Fruit fly (Drosophila melanogaster): Measurements from ENCODE around the gene HIP.

HIP gene

dm6 chrX:3775822-3776668 lies 22.9 kb upstream of the HIP start (continued):
- TF ChIP-seq tx (GFP tag; optimal IDR thresholded peaks at IDR 0.05) (no peak), CG3065 (GFP tag; optimal IDR thresholded peaks at IDR 0.05) (no peak), CG7357 (GFP tag; IDR thresholded peaks at IDR 0.05) (no peak), ATbp (GFP tag; optimal IDR thresholded peaks at IDR 0.05) (no peak), dan (GFP tag; IDR thresholded peaks at IDR 0.05) (no peak), CG14710 (tag; optimal IDR thresholded peaks at IDR 0.05) (peak; percentile 11), CG8089 (GFP tag; optimal IDR thresholded peaks at IDR 0.05) (no peak), CG7928 (GFP tag; optimal IDR thresholded peaks at IDR 0.05) (no peak), chm (GFP tag; IDR thresholded peaks at IDR 0.05) (no peak), ranshi (GFP tag; IDR thresholded peaks at IDR 0.05) (no peak), pho (GFP tag; optimal IDR thresholded peaks at IDR 0.05) (no peak), Sin3A (optimal IDR thresholded peaks at IDR 0.05) (no peak), danr (GFP tag; IDR thresholded peaks at IDR 0.05) (no peak), YL-1 (GFP tag; optimal IDR thresholded peaks at IDR 0.05) (peak; percentile 30), pan (optimal IDR thresholded peaks at IDR 0.05) (no peak), pan (GFP tag; optimal IDR thresholded peaks at IDR 0.05 in 1 of 2, IDR thresholded peaks at IDR 0.05 in 1 of 2) (no peak), crp (GFP tag; optimal IDR thresholded peaks at IDR 0.05) (peak; percentile 51 to 84), CG3838 (GFP tag; optimal IDR thresholded peaks at IDR 0.05) (no peak), az2 (GFP tag; optimal IDR thresholded peaks at IDR 0.05) (no peak), CG9797 (GFP tag; optimal IDR thresholded peaks at IDR 0.05) (no peak), CG10565 (GFP tag; optimal IDR thresholded peaks at IDR 0.05) (no peak), fd64A (GFP tag; optimal IDR thresholded peaks at IDR 0.05) (no peak), knrl (GFP tag; IDR thresholded peaks at IDR 0.05; ENCODE audit: partially characterized antibody) (no peak), prd (optimal IDR thresholded peaks at IDR 0.05) (no peak), prd (GFP tag; IDR thresholded peaks at IDR 0.05) (no peak), jumu (GFP tag; optimal IDR thresholded peaks at IDR 0.05) (no peak), sd (tag; optimal IDR thresholded peaks at IDR 0.05) (peak; percentile 20), gro (GFP tag; optimal IDR thresholded peaks at IDR 0.05) (no peak), Dp (GFP tag; optimal IDR thresholded peaks at IDR 0.05) (no peak), tna (GFP tag; IDR thresholded peaks at IDR 0.05; ENCODE audit: partially characterized antibody) (no peak), CG2129 (GFP tag; IDR thresholded peaks at IDR 0.05; ENCODE audit: partially characterized antibody) (no peak), CTCF (GFP tag; optimal IDR thresholded peaks at IDR 0.05) (no peak), CG17328 (GFP tag; IDR thresholded peaks at IDR 0.05) (no peak; the same call in 1 of the 2 replicates), cato (GFP tag; optimal IDR thresholded peaks at IDR 0.05; ENCODE audit: borderline replicate concordance) (no peak), Dip2 (GFP tag; IDR thresholded peaks at IDR 0.05) (no peak), tin (GFP tag; optimal IDR thresholded peaks at IDR 0.05) (no peak), Hey (tag; optimal IDR thresholded peaks at IDR 0.05) (no peak), CG6765 (GFP tag; optimal IDR thresholded peaks at IDR 0.05) (no peak), Dll (GFP tag; IDR thresholded peaks at IDR 0.05; ENCODE audit: partially characterized antibody) (0 out of 4 replicates have a peak, but pooled peaks have one; percentile 16), CG18011 (GFP tag; optimal IDR thresholded peaks at IDR 0.05) (no peak), ac (GFP tag; optimal IDR thresholded peaks at IDR 0.05) (no peak), Nf-YB (GFP tag; optimal IDR thresholded peaks at IDR 0.05) (no peak), hth (optimal IDR thresholded peaks at IDR 0.05) (no peak), CG2889 (GFP tag; IDR thresholded peaks at IDR 0.05) (no peak), E2f1 (GFP tag; IDR thresholded peaks at IDR 0.05) (no peak), mam (GFP tag; optimal IDR thresholded peaks at IDR 0.05) (no peak), H2.0 (GFP tag; IDR thresholded peaks at IDR 0.05) (no peak)
